Fruit fly (Drosophila melanogaster): Measurements from ENCODE around the gene TwdlZ.
A peak's percentile ranks its signal among the peaks of the same experiment; 100 is the strongest.

The TwdlZ gene

dm6 chrX:16690499-16690898 is 47.5 kb upstream of the TwdlZ start (continued):
- TF ChIP-seq CG17359 (tag; optimal IDR thresholded peaks at IDR 0.05) (peak; percentile 42), CG17328 (GFP tag; IDR thresholded peaks at IDR 0.05) (peak; percentile 47), otp (GFP tag; IDR thresholded peaks at IDR 0.05) (0 out of 3 replicates have a peak, but pooled peaks have one; percentile 40), p53 (GFP tag; optimal IDR thresholded peaks at IDR 0.05) (no peak), Sox102F (GFP tag; optimal IDR thresholded peaks at IDR 0.05) (peak; percentile 42), croc (GFP tag; conservative IDR thresholded peaks at IDR 0.05) (peak; percentile 16; the same call in 1 of the 3 replicates), CG6254 (GFP tag; optimal IDR thresholded peaks at IDR 0.05) (no peak), esg (GFP tag; conservative IDR thresholded peaks at IDR 0.05) (0 out of 2 replicates have a peak, but pooled peaks have one; percentile 9), stc (GFP tag; IDR thresholded peaks at IDR 0.05) (0 out of 2 replicates have a peak, but pooled peaks have one; percentile 21), CG8089 (GFP tag; optimal IDR thresholded peaks at IDR 0.05) (peak; percentile 7), al (GFP tag; IDR thresholded peaks at IDR 0.05) (no peak), Ssrp (tag; optimal IDR thresholded peaks at IDR 0.05) (peak; percentile 17), gsb-n (tag; optimal IDR thresholded peaks at IDR 0.05) (peak; percentile 16), unpg (GFP tag; optimal IDR thresholded peaks at IDR 0.05) (peak; percentile 47), peb (GFP tag; IDR thresholded peaks at IDR 0.05) (0 out of 2 replicates have a peak, but pooled peaks have one; percentile 32), Myb (GFP tag; optimal IDR thresholded peaks at IDR 0.05) (no peak), Gsc (GFP tag; IDR thresholded peaks at IDR 0.05) (0 out of 2 replicates have a peak, but pooled peaks have one; percentile 19), CG7745 (tag; optimal IDR thresholded peaks at IDR 0.05) (no peak), hkb (optimal IDR thresholded peaks at IDR 0.05) (no peak), hkb (GFP tag; IDR thresholded peaks at IDR 0.05) (0 out of 2 replicates have a peak, but pooled peaks have one; percentile 9), Drgx (GFP tag; IDR thresholded peaks at IDR 0.05) (peak; percentile 55; the same call in 1 of the 2 replicates), CG9609 (GFP tag; optimal IDR thresholded peaks at IDR 0.05) (no peak), dysf (GFP tag; IDR thresholded peaks at IDR 0.05) (peak; percentile 53; the same call in 2 of the 3 replicates), grau (tag; optimal IDR thresholded peaks at IDR 0.05) (peak; percentile 85), CG11093 (GFP tag; IDR thresholded peaks at IDR 0.05) (no peak), bbx (GFP tag; IDR thresholded peaks at IDR 0.05; ENCODE audit: partially characterized antibody) (no peak), pnt (GFP tag; optimal IDR thresholded peaks at IDR 0.05) (peak; percentile 7), CG10543 (GFP tag; optimal IDR thresholded peaks at IDR 0.05) (peak; percentile 21), CG10979 (tag; optimal IDR thresholded peaks at IDR 0.05) (peak; percentile 8), Max (GFP tag; optimal IDR thresholded peaks at IDR 0.05) (no peak), HLH4C (GFP tag; IDR thresholded peaks at IDR 0.05; ENCODE audit: partially characterized antibody) (no peak), chm (GFP tag; IDR thresholded peaks at IDR 0.05) (no peak), vvl (GFP tag; IDR thresholded peaks at IDR 0.05) (peak; percentile 40; the same call in 1 of the 2 replicates), CG6689 (GFP tag; IDR thresholded peaks at IDR 0.05) (peak; percentile 42; the same call in 1 of the 2 replicates), so (GFP tag; IDR thresholded peaks at IDR 0.05) (0 out of 3 replicates have a peak, but pooled peaks have one; percentile 38), tx (GFP tag; optimal IDR thresholded peaks at IDR 0.05) (no peak), Taf1 (GFP tag; IDR thresholded peaks at IDR 0.05) (no peak), prd (optimal IDR thresholded peaks at IDR 0.05) (no peak), prd (GFP tag; IDR thresholded peaks at IDR 0.05) (peak; percentile 33; the same call in 1 of the 3 replicates), slbo (GFP tag; IDR thresholded peaks at IDR 0.05) (no peak), CG1603 (tag; optimal IDR thresholded peaks at IDR 0.05) (peak; percentile 42), CG6765 (GFP tag; optimal IDR thresholded peaks at IDR 0.05) (no peak), MTF-1 (GFP tag; optimal IDR thresholded peaks at IDR 0.05; ENCODE audit: borderline replicate concordance) (no peak), seq (GFP tag; IDR thresholded peaks at IDR 0.05) (no peak), bsh (GFP tag; optimal IDR thresholded peaks at IDR 0.05) (peak; percentile 18 to 59), CG8281 (tag; optimal IDR thresholded peaks at IDR 0.05) (no peak), pan (optimal IDR thresholded peaks at IDR 0.05) (no peak), pan (GFP tag; optimal IDR thresholded peaks at IDR 0.05 in 1 of 2, IDR thresholded peaks at IDR 0.05 in 1 of 2) (peak in 1 of 2 experiments; percentile 21), Blimp-1 (GFP tag; optimal IDR thresholded peaks at IDR 0.05) (peak; percentile 28)

Measured in whole organism, embryonic.